Fruit fly (Drosophila melanogaster) S2 (cell line): ENCODE measurements around the gene CycT.

Experiments
- CG8478 ChIP-seq: fragments of >200 bp; optimal IDR thresholded peaks from 2 replicates; lab custom pipeline; 2018
- CTCF ChIP-seq, 2 experiments: fragments of >200 bp; optimal IDR thresholded peaks; 2 replicates each; lab custom pipeline; 2018

DNA sequence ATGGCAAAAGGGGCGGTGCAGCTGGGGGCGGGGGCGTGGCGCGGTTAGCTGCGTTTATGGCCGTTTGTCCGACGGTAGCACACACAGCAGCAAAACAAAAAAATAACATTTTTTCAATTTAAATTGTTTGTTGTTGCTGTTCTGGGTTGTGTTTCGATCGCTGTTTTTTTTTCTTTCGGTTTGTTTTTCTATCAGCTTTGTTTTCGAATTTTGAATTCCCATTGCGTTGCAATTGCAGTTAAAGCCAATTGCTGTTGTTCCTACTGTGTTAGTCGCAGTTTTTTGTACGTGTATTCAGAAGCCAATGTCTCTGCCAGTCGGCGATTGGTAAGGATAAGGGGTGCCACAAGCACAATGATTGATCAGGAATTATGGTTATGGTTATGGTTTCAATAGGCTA, 29.7 kb upstream of the CycT start:
- TF ChIP-seq CTCF (optimal IDR thresholded peaks at IDR 0.05; lab: Kevin White, UChicago) (no peak), CG8478 (no peak)
